Worm (Caenorhabditis elegans): Measurements from ENCODE around the gene F48G7.4.

ce11 chrV:596923-597322 lies 22.3 kb upstream of the F48G7.4 start:
- TF ChIP-seq elt-2 (tag; optimal IDR thresholded peaks at IDR 0.05) (no peak), lsy-12 (tag; optimal IDR thresholded peaks at IDR 0.05) (no peak), nhr-77 (tag; optimal IDR thresholded peaks at IDR 0.05) (no peak), fos-1 (tag; optimal IDR thresholded peaks at IDR 0.05) (no peak)
